Fruit fly (Drosophila melanogaster) whole organism, embryonic: ENCODE data around the gene CG13067.

ENCODE experiments used
- Atf6 ChIP-seq: fragments of 200-800 bp; sonication (Bioruptor generic); IDR thresholded peaks from 2 replicates; pipeline ENCODE4 v1.3.6; 2022; ENCODE audit warnings: missing biosample characterization, missing genetic modification characterization
- Bgb ChIP-seq: fragments of 200-800 bp; sonication (Bioruptor generic); IDR thresholded peaks from 2 replicates; pipeline ENCODE4 v1.3.6; 2022; ENCODE audit warnings: missing biosample characterization, missing genetic modification characterization; ENCODE audit not compliant: partially characterized antibody
- CG12769 ChIP-seq: fragments of 200-800 bp; sonication (Bioruptor generic); optimal IDR thresholded peaks from 2 replicates; lab custom pipeline; 2019; ENCODE audit warnings: missing biosample characterization, mild to moderate bottlenecking, missing genetic modification characterization, moderate library complexity
- CG15696 ChIP-seq: fragments of 200-800 bp; sonication (Bioruptor generic); optimal IDR thresholded peaks from 2 replicates; lab custom pipeline; 2019; ENCODE audit warnings: missing biosample characterization, mild to moderate bottlenecking, missing genetic modification characterization, moderate library complexity
- CG16813 ChIP-seq: fragments of 200-800 bp; sonication (Bioruptor generic); IDR thresholded peaks from 3 replicates; pipeline ENCODE4 v1.3.6; 2022; ENCODE audit warnings: missing biosample characterization, missing genetic modification characterization; ENCODE audit not compliant: partially characterized antibody
- CG18262 ChIP-seq: fragments of 200-800 bp; optimal IDR thresholded peaks from 3 replicates; lab custom pipeline; 2019; ENCODE audit warnings: missing biosample characterization, mild to moderate bottlenecking, missing genetic modification characterization, moderate library complexity
- CG2712 ChIP-seq: fragments of 200-800 bp; optimal IDR thresholded peaks from 3 replicates; lab custom pipeline; 2019; ENCODE audit warnings: missing biosample characterization, mild to moderate bottlenecking, missing genetic modification characterization, moderate library complexity
- CG31441 ChIP-seq: fragments of 200-800 bp; sonication (Bioruptor generic); IDR thresholded peaks from 2 replicates; pipeline ENCODE4 v1.3.6; 2022; ENCODE audit warnings: missing biosample characterization, missing genetic modification characterization
- CG32767 ChIP-seq: fragments of 200-800 bp; sonication (Bioruptor generic); IDR thresholded peaks from 2 replicates; pipeline ENCODE4 v1.3.6; 2022; ENCODE audit warnings: missing biosample characterization, missing genetic modification characterization
- CG4424 ChIP-seq: fragments of 200-800 bp; sonication (Bioruptor generic); optimal IDR thresholded peaks from 3 replicates; lab custom pipeline; 2016; ENCODE audit warnings: missing biosample characterization, missing genetic modification characterization
- CG6791 ChIP-seq: fragments of 200-800 bp; sonication (Bioruptor generic); IDR thresholded peaks from 3 replicates; pipeline ENCODE4 v1.3.6; 2022; ENCODE audit warnings: missing biosample characterization, missing genetic modification characterization; ENCODE audit not compliant: partially characterized antibody
- CG8765 ChIP-seq: fragments of 200-800 bp; sonication (Bioruptor generic); IDR thresholded peaks from 2 replicates; pipeline ENCODE4 v1.3.6; 2022; ENCODE audit warnings: missing biosample characterization, missing genetic modification characterization
- Deaf1 ChIP-seq: fragments of 200-800 bp; optimal IDR thresholded peaks from 3 replicates; lab custom pipeline; 2019; ENCODE audit warnings: missing biosample characterization, mild to moderate bottlenecking, missing genetic modification characterization, moderate library complexity
- Fer1 ChIP-seq: fragments of 200-800 bp; sonication (Bioruptor generic); optimal IDR thresholded peaks from 2 replicates; lab custom pipeline; 2017; ENCODE audit warnings: missing biosample characterization, mild to moderate bottlenecking, missing genetic modification characterization
- HmgZ ChIP-seq: fragments of 200-800 bp; sonication (Bioruptor generic); optimal IDR thresholded peaks from 2 replicates; lab custom pipeline; 2018; ENCODE audit warnings: missing biosample characterization, mild to moderate bottlenecking, missing genetic modification characterization
- Hmr ChIP-seq: fragments of 200-800 bp; sonication (Bioruptor generic); optimal IDR thresholded peaks from 3 replicates; lab custom pipeline; 2017; ENCODE audit warnings: mild to moderate bottlenecking, missing biosample characterization, missing genetic modification reagents, missing genetic modification characterization
- MTF-1 ChIP-seq: fragments of 200-800 bp; sonication (Bioruptor generic); optimal IDR thresholded peaks from 2 replicates; lab custom pipeline; 2018; ENCODE audit warnings: missing biosample characterization, mild to moderate bottlenecking, missing genetic modification characterization, borderline replicate concordance
- Max ChIP-seq: fragments of 200-800 bp; sonication (Bioruptor generic); optimal IDR thresholded peaks from 2 replicates; lab custom pipeline; 2016; ENCODE audit warnings: missing biosample characterization, mild to moderate bottlenecking, missing genetic modification characterization
- Mrtf ChIP-seq: fragments of 200-800 bp; sonication (Bioruptor generic); IDR thresholded peaks from 3 replicates; pipeline ENCODE4 v1.3.6; 2022; ENCODE audit warnings: missing biosample characterization, missing genetic modification characterization
- Oaz ChIP-seq: fragments of 200-800 bp; sonication (Bioruptor generic); IDR thresholded peaks from 2 replicates; pipeline ENCODE4 v1.3.6; 2022; ENCODE audit warnings: missing biosample characterization, missing genetic modification characterization
- Pdp1 ChIP-seq, 2 experiments: fragments of 200-800 bp; sonication (Bioruptor generic); optimal IDR thresholded peaks; 3 replicates each; lab custom pipeline; 2016; ENCODE audit warnings: missing biosample characterization in 2 of 2, missing genetic modification characterization in 2 of 2, mild to moderate bottlenecking in 1 of 2, moderate library complexity in 1 of 2
- Ravus ChIP-seq: fragments of 200-800 bp; sonication (Bioruptor generic); IDR thresholded peaks from 2 replicates; pipeline ENCODE4 v1.3.6; 2022; ENCODE audit warnings: missing biosample characterization, missing genetic modification characterization
- Rfx ChIP-seq: fragments of 200-800 bp; sonication (Bioruptor generic); IDR thresholded peaks from 2 replicates; pipeline ENCODE4 v1.3.6; 2022; ENCODE audit warnings: missing biosample characterization, missing genetic modification characterization
- ac ChIP-seq: fragments of 200-800 bp; sonication (Bioruptor generic); optimal IDR thresholded peaks from 3 replicates; lab custom pipeline; 2017; ENCODE audit warnings: missing biosample characterization, mild to moderate bottlenecking, missing genetic modification characterization
- chinmo ChIP-seq: fragments of 200-800 bp; sonication (Bioruptor generic); IDR thresholded peaks from 4 replicates; pipeline ENCODE4 v1.3.6; 2022; ENCODE audit warnings: missing biosample characterization, missing genetic modification characterization; ENCODE audit not compliant: partially characterized antibody
- gt ChIP-seq: fragments of 200-800 bp; sonication (Bioruptor generic); IDR thresholded peaks from 2 replicates; pipeline ENCODE4 v1.3.6; 2022; ENCODE audit warnings: missing biosample characterization, missing genetic modification characterization
- mam ChIP-seq: fragments of 200-800 bp; sonication (Bioruptor generic); optimal IDR thresholded peaks from 3 replicates; lab custom pipeline; 2016; ENCODE audit warnings: missing biosample characterization, missing genetic modification characterization
- nerfin-2 ChIP-seq: fragments of 200-800 bp; sonication (Bioruptor generic); IDR thresholded peaks from 2 replicates; pipeline ENCODE4 v1.3.6; 2022; ENCODE audit warnings: missing biosample characterization, missing genetic modification characterization; ENCODE audit not compliant: partially characterized antibody
- nom ChIP-seq: fragments of 200-800 bp; sonication (Bioruptor generic); optimal IDR thresholded peaks from 2 replicates; lab custom pipeline; 2017; ENCODE audit warnings: missing biosample characterization, missing genetic modification characterization, mild to moderate bottlenecking, moderate library complexity, missing genetic modification reagents
- oc ChIP-seq: fragments of 200-800 bp; sonication (Bioruptor generic); optimal IDR thresholded peaks from 2 replicates; lab custom pipeline; 2018; ENCODE audit warnings: missing biosample characterization, mild to moderate bottlenecking, missing genetic modification characterization, moderate library complexity
- p53 ChIP-seq: fragments of 200-800 bp; sonication (Bioruptor generic); optimal IDR thresholded peaks from 2 replicates; lab custom pipeline; 2016; ENCODE audit warnings: missing biosample characterization, missing genetic modification characterization
- pan ChIP-seq, 4 experiments: fragments of >200 bp in 3 of 4; fragments of 200-800 bp in 1 of 4; sonication (Bioruptor generic) in 1 of 4; optimal IDR thresholded peaks in 3 of 4; IDR thresholded peaks in 1 of 4; 2 replicates each; pipeline versions ENCODE4 v1.3.6 to Lab custom; 2017 to 2022; ENCODE audit warnings: missing biosample characterization in 2 of 4, missing genetic modification characterization in 2 of 4, mixed read lengths in 1 of 4
- pfk ChIP-seq: fragments of 200-800 bp; sonication (Bioruptor generic); optimal IDR thresholded peaks from 2 replicates; lab custom pipeline; 2018; ENCODE audit warnings: missing biosample characterization, mild to moderate bottlenecking, missing genetic modification characterization, moderate library complexity
- pum ChIP-seq: fragments of 200-800 bp; sonication (Bioruptor generic); optimal IDR thresholded peaks from 2 replicates; lab custom pipeline; 2016; ENCODE audit warnings: missing biosample characterization, missing genetic modification characterization
- pzg ChIP-seq: fragments of 200-800 bp; sonication (Bioruptor generic); optimal IDR thresholded peaks from 3 replicates; lab custom pipeline; 2018; ENCODE audit warnings: missing biosample characterization, mild to moderate bottlenecking, missing genetic modification characterization, moderate library complexity
- run ChIP-seq: fragments of 200-800 bp; sonication (Bioruptor generic); optimal IDR thresholded peaks from 3 replicates; lab custom pipeline; 2018; ENCODE audit warnings: missing biosample characterization, mild to moderate bottlenecking, missing genetic modification characterization
- sd ChIP-seq: fragments of 200-800 bp; sonication (Bioruptor generic); optimal IDR thresholded peaks from 3 replicates; lab custom pipeline; 2018; ENCODE audit warnings: missing biosample characterization, mild to moderate bottlenecking, missing genetic modification characterization, moderate library complexity
- sr ChIP-seq: fragments of 200-800 bp; sonication (Bioruptor generic); IDR thresholded peaks from 3 replicates; pipeline ENCODE4 v1.3.6; 2022; ENCODE audit warnings: missing biosample characterization, missing genetic modification characterization
- vvl ChIP-seq: fragments of 200-800 bp; sonication (Bioruptor generic); IDR thresholded peaks from 2 replicates; pipeline ENCODE4 v1.3.6; 2022; ENCODE audit warnings: missing biosample characterization, missing genetic modification characterization
- yki ChIP-seq: fragments of >200 bp; optimal IDR thresholded peaks from 3 replicates; lab custom pipeline; 2018
- zen2 ChIP-seq: fragments of 200-800 bp; sonication (Bioruptor generic); IDR thresholded peaks from 3 replicates; pipeline ENCODE4 v1.3.6; 2022; ENCODE audit warnings: missing biosample characterization, missing genetic modification characterization; ENCODE audit not compliant: partially characterized antibody

CG13067 gene

DNA sequence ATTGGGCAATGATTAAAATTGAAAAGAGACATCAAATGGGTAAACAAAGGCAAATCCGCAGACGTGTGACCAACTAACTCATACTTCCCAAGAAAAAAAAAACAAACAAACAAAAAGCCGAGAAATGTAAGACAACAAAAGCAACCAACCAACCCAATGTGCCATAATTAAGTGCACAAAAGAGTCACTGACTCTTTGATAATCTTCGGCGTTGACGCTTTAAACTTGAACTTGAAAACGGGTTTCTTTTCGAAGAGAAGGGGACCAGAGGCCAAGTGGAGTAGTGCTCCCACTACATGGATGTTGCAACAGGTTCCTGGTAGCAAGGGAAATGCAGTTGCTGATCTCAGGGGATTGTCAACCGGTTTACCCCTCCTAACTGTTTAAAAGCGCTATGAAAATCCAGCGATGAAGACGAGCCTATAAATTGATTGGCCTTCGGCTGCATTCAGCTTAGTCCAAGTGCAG lies 8.9 kb downstream of the CG13067 start, which contains the start of gene CG13064 (continued):
- TF ChIP-seq Mrtf (GFP tag; lab: Robert Waterston, UW) (no peak), Deaf1 (no peak), nom (GFP tag; lab: Kevin White, UChicago) (peak; percentile 8), CG12769 (peak; percentile 50), MTF-1 (no peak), Atf6 (GFP tag; lab: Robert Waterston, UW) (no peak), oc (tag; lab: Kevin White, UChicago) (peak; percentile 56), zen2 (GFP tag; lab: Robert Waterston, UW) (no peak), sr (GFP tag; lab: Robert Waterston, UW) (no peak), CG4424 (GFP tag; lab: Kevin White, UChicago) (no peak), run (tag; lab: Kevin White, UChicago) (no peak), CG8765 (GFP tag; lab: Robert Waterston, UW) (no peak), pzg (GFP tag; lab: Kevin White, UChicago) (no peak), mam (GFP tag; lab: Kevin White, UChicago) (no peak), CG18262 (no peak), pum (GFP tag; lab: Kevin White, UChicago) (no peak), CG15696 (tag; lab: Kevin White, UChicago) (no peak), pfk (GFP tag; lab: Kevin White, UChicago) (no peak), Pdp1 (GFP tag; optimal IDR thresholded peaks at IDR 0.05; lab: Kevin White, UChicago) (no peak), ac (GFP tag; lab: Kevin White, UChicago) (no peak), CG32767 (GFP tag; lab: Robert Waterston, UW) (no peak), nerfin-2 (GFP tag; lab: Robert Waterston, UW) (no peak), chinmo (GFP tag; lab: Robert Waterston, UW) (0 out of 4 replicates have a peak, but pooled peaks have one; percentile 65), HmgZ (tag; lab: Kevin White, UChicago) (no peak)

DNA sequence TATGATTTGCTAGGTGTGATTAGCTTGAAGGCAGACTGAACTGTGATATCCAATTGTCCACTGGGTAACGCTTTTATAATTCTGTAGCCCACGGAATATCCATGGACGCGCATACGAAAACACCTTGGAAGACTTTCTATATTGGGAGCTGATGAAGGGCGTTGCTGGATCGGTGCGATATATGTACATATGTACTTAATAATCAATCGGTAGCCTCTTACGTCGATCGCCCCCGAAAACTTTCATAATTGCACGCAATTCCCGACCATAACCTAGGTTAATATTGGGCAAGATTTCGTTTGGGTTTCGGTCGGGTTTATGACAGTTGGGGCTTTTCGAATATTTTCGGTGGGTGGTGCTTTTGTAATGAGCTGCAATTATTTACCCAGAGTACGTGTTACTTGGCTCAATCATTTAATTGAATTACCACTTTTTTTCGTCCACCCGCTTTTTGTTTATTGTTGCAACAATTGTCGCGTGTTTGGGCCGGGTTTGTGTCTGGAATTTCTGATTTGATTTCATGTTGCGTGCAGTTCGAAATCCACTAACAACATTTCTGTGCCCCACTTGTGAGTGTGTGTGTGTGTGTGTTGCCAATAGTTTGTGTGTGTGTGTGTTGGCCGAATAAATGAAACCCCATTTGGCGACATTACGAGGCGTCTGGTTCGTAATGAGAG lies 10.9 kb downstream of the CG13067 start, which contains the start of gene CG13049:
Gene CG13049, minus strand, starts transcription at position 51 of the 677 bp plus-strand sequence.
- TF ChIP-seq Oaz (GFP tag; lab: Robert Waterston, UW) (no peak), p53 (GFP tag; lab: Kevin White, UChicago) (no peak), sd (tag; lab: Kevin White, UChicago) (peak; percentile 3), Max (GFP tag; lab: Kevin White, UChicago) (no peak), Ravus (no peak), gt (GFP tag; lab: Robert Waterston, UW) (no peak), yki (lab: Kevin White, UChicago) (no peak), Fer1 (GFP tag; lab: Kevin White, UChicago) (no peak), Hmr (no peak), CG6791 (no peak), pan (optimal IDR thresholded peaks at IDR 0.05; lab: Kevin White, UChicago) (no peak), pan (GFP tag; optimal IDR thresholded peaks at IDR 0.05 in 1 of 2, IDR thresholded peaks at IDR 0.05 in 1 of 2) (peak in 1 of 2 experiments; percentile 12), CG16813 (GFP tag; lab: Robert Waterston, UW) (no peak), CG31441 (no peak), Rfx (no peak), vvl (GFP tag; lab: Robert Waterston, UW) (peak; percentile 52; the same call in 1 of the 2 replicates), Bgb (GFP tag; lab: Robert Waterston, UW) (no peak), CG2712 (no peak)
